Worm (Caenorhabditis elegans) whole organism, L2 larva: ENCODE data around the gene T09A5.5.

Experiments
- C34F6.9 ChIP-seq: fragments of 150-350 bp; optimal IDR thresholded peaks from 2 replicates; lab custom pipeline; 2014; ENCODE audit warnings: missing biosample characterization, missing genetic modification characterization
- F13H6.1 ChIP-seq: sonication (generic microtip); optimal IDR thresholded peaks from 2 replicates; lab custom pipeline; 2016; ENCODE audit warnings: missing genetic modification characterization, missing compliant biosample characterization
- Y55F3AM.14 ChIP-seq: fragments of 200-800 bp; sonication (Bioruptor generic); optimal IDR thresholded peaks from 2 replicates; lab custom pipeline; 2018; ENCODE audit warnings: mild to moderate bottlenecking, missing genetic modification characterization, missing compliant biosample characterization
- alr-1 ChIP-seq: fragments of 150-350 bp; optimal IDR thresholded peaks from 2 replicates; lab custom pipeline; 2014; ENCODE audit warnings: missing biosample characterization, missing genetic modification characterization
- blmp-1 ChIP-seq: sonication (generic microtip); optimal IDR thresholded peaks from 2 replicates; lab custom pipeline; 2017; ENCODE audit warnings: missing genetic modification characterization, mild to moderate bottlenecking, missing compliant biosample characterization, antibody characterized with exemption, moderate library complexity; ENCODE audit not compliant: insufficient read depth
- ceh-16 ChIP-seq: fragments of 150-350 bp; optimal IDR thresholded peaks from 2 replicates; lab custom pipeline; 2014; ENCODE audit warnings: missing biosample characterization, missing genetic modification characterization
- ceh-82 ChIP-seq: fragments of 150-350 bp; optimal IDR thresholded peaks from 2 replicates; lab custom pipeline; 2014; ENCODE audit warnings: missing biosample characterization, missing genetic modification characterization
- crh-2 ChIP-seq: sonication (generic microtip); optimal IDR thresholded peaks from 2 replicates; lab custom pipeline; 2017; ENCODE audit warnings: missing biosample characterization, missing genetic modification characterization
- dmd-4 ChIP-seq: sonication (generic microtip); optimal IDR thresholded peaks from 2 replicates; lab custom pipeline; 2017; ENCODE audit warnings: missing biosample characterization, missing genetic modification characterization
- egl-27 ChIP-seq: sonication (generic microtip); optimal IDR thresholded peaks from 3 replicates; lab custom pipeline; 2017; ENCODE audit warnings: missing biosample characterization, missing genetic modification reagents, missing genetic modification characterization
- elt-1 ChIP-seq: fragments of 150-350 bp; optimal IDR thresholded peaks from 2 replicates; lab custom pipeline; 2014; ENCODE audit warnings: missing biosample characterization, missing genetic modification characterization
- elt-3 ChIP-seq: sonication (generic microtip); optimal IDR thresholded peaks from 2 replicates; lab custom pipeline; 2017; ENCODE audit warnings: missing biosample characterization, missing genetic modification characterization
- fos-1 ChIP-seq: fragments of 150-350 bp; optimal IDR thresholded peaks from 2 replicates; lab custom pipeline; 2014; ENCODE audit warnings: missing biosample characterization, missing genetic modification characterization
- gmeb-1 ChIP-seq: fragments of 150-350 bp; optimal IDR thresholded peaks from 2 replicates; lab custom pipeline; 2014; ENCODE audit warnings: missing biosample characterization, missing genetic modification characterization
- lin-11 ChIP-seq: fragments of 150-350 bp; sonication (generic microtip); optimal IDR thresholded peaks from 2 replicates; lab custom pipeline; 2014; ENCODE audit warnings: missing biosample characterization, missing genetic modification characterization, inconsistent platforms, mixed read lengths
- lin-13 ChIP-seq: fragments of 150-350 bp; optimal IDR thresholded peaks from 2 replicates; lab custom pipeline; 2014; ENCODE audit warnings: missing biosample characterization, missing genetic modification reagents, missing genetic modification characterization
- lin-39 ChIP-seq: fragments of 150-350 bp; optimal IDR thresholded peaks from 2 replicates; lab custom pipeline; 2014; ENCODE audit warnings: missing biosample characterization, missing genetic modification reagents, missing genetic modification characterization
- lsy-2 ChIP-seq, 2 experiments: fragments of 150-350 bp in 1 of 2; sonication (generic microtip) in 1 of 2; optimal IDR thresholded peaks; 2 replicates each; lab custom pipeline; 2014 to 2017; ENCODE audit warnings: missing biosample characterization in 2 of 2, missing genetic modification characterization in 2 of 2
- mab-5 ChIP-seq: fragments of 150-350 bp; optimal IDR thresholded peaks from 2 replicates; lab custom pipeline; 2014; ENCODE audit warnings: missing biosample characterization, missing genetic modification characterization
- mdl-1 ChIP-seq, 2 experiments: fragments of 150-350 bp in 1 of 2; sonication (generic microtip) in 1 of 2; optimal IDR thresholded peaks; 2 replicates each; lab custom pipeline; 2017; ENCODE audit warnings: missing biosample characterization in 2 of 2, missing genetic modification characterization in 2 of 2
- nhr-10 ChIP-seq: sonication (generic microtip); optimal IDR thresholded peaks from 2 replicates; lab custom pipeline; 2017; ENCODE audit warnings: missing biosample characterization, missing genetic modification characterization
- nhr-11 ChIP-seq: fragments of 150-350 bp; optimal IDR thresholded peaks from 2 replicates; lab custom pipeline; 2014; ENCODE audit warnings: missing biosample characterization, missing genetic modification characterization
- nhr-12 ChIP-seq: fragments of 150-350 bp; optimal IDR thresholded peaks from 2 replicates; lab custom pipeline; 2014; ENCODE audit warnings: missing biosample characterization, missing genetic modification characterization
- nhr-129 ChIP-seq: fragments of 150-350 bp; optimal IDR thresholded peaks from 2 replicates; lab custom pipeline; 2014; ENCODE audit warnings: missing biosample characterization, missing genetic modification characterization
- nhr-21 ChIP-seq: fragments of 150-350 bp; optimal IDR thresholded peaks from 2 replicates; lab custom pipeline; 2014; ENCODE audit warnings: missing biosample characterization, missing genetic modification characterization
- nhr-23 ChIP-seq: fragments of 150-350 bp; optimal IDR thresholded peaks from 2 replicates; lab custom pipeline; 2014; ENCODE audit warnings: missing biosample characterization, missing genetic modification reagents, missing genetic modification characterization
- nhr-237 ChIP-seq: fragments of 150-350 bp; optimal IDR thresholded peaks from 2 replicates; lab custom pipeline; 2014; ENCODE audit warnings: missing biosample characterization, missing genetic modification characterization
- nhr-25 ChIP-seq: fragments of 150-350 bp; sonication (generic microtip); optimal IDR thresholded peaks from 3 replicates; lab custom pipeline; 2014; ENCODE audit warnings: missing biosample characterization, missing genetic modification characterization
- nhr-6 ChIP-seq: fragments of 150-350 bp; optimal IDR thresholded peaks from 2 replicates; lab custom pipeline; 2014; ENCODE audit warnings: missing biosample characterization, missing genetic modification characterization
- nhr-77 ChIP-seq: fragments of 150-350 bp; optimal IDR thresholded peaks from 2 replicates; lab custom pipeline; 2014; ENCODE audit warnings: missing biosample characterization, missing genetic modification characterization
- peb-1 ChIP-seq: fragments of 150-350 bp; optimal IDR thresholded peaks from 2 replicates; lab custom pipeline; 2014; ENCODE audit warnings: missing biosample characterization, missing genetic modification characterization
- sem-4 ChIP-seq: fragments of 150-350 bp; optimal IDR thresholded peaks from 2 replicates; lab custom pipeline; 2014; ENCODE audit warnings: missing biosample characterization, missing genetic modification reagents, missing genetic modification characterization
- skn-1 ChIP-seq: sonication (generic microtip); optimal IDR thresholded peaks from 2 replicates; lab custom pipeline; 2017; ENCODE audit warnings: missing biosample characterization, missing genetic modification characterization
- sma-3 ChIP-seq: sonication (generic microtip); optimal IDR thresholded peaks from 2 replicates; lab custom pipeline; 2016; ENCODE audit warnings: missing genetic modification reagents, missing genetic modification characterization, missing compliant biosample characterization
- sma-9 ChIP-seq, 2 experiments: fragments of 150-350 bp in 1 of 2; sonication (generic microtip) in 1 of 2; optimal IDR thresholded peaks; 2 replicates each; lab custom pipeline; 2014 to 2016; ENCODE audit warnings: missing genetic modification characterization in 2 of 2, mild to moderate bottlenecking in 1 of 2, missing biosample characterization in 1 of 2, missing compliant biosample characterization in 1 of 2, missing genetic modification reagents in 1 of 2, moderate library complexity in 1 of 2
- snpc-4 ChIP-seq: fragments of 150-350 bp; optimal IDR thresholded peaks from 2 replicates; lab custom pipeline; 2014; ENCODE audit warnings: missing biosample characterization, missing genetic modification characterization
- unc-39 ChIP-seq: fragments of 150-350 bp; optimal IDR thresholded peaks from 2 replicates; lab custom pipeline; 2014; ENCODE audit warnings: missing biosample characterization, missing genetic modification characterization
- unc-55 ChIP-seq: fragments of 150-350 bp; sonication (generic microtip); optimal IDR thresholded peaks from 3 replicates; lab custom pipeline; 2014; ENCODE audit warnings: missing biosample characterization, missing genetic modification reagents, missing genetic modification characterization
- unc-62 ChIP-seq: fragments of 150-350 bp; optimal IDR thresholded peaks from 2 replicates; lab custom pipeline; 2014; ENCODE audit warnings: missing biosample characterization, missing genetic modification reagents, missing genetic modification characterization
- zag-1 ChIP-seq: fragments of 150-350 bp; optimal IDR thresholded peaks from 2 replicates; lab custom pipeline; 2014; ENCODE audit warnings: missing biosample characterization, missing genetic modification characterization
- ztf-1 ChIP-seq: fragments of 200-800 bp; sonication (Bioruptor generic); conservative IDR thresholded peaks from 2 replicates; pipeline ENCODE4 v1.3.6; 2022; ENCODE audit warnings: missing genetic modification characterization, missing compliant biosample characterization
- ztf-11 ChIP-seq: sonication (generic microtip); optimal IDR thresholded peaks from 2 replicates; lab custom pipeline; 2017; ENCODE audit warnings: missing biosample characterization, missing genetic modification characterization
- ztf-4 ChIP-seq: fragments of 150-350 bp; optimal IDR thresholded peaks from 2 replicates; lab custom pipeline; 2014; ENCODE audit warnings: missing biosample characterization, missing genetic modification characterization

Gene T09A5.5

DNA sequence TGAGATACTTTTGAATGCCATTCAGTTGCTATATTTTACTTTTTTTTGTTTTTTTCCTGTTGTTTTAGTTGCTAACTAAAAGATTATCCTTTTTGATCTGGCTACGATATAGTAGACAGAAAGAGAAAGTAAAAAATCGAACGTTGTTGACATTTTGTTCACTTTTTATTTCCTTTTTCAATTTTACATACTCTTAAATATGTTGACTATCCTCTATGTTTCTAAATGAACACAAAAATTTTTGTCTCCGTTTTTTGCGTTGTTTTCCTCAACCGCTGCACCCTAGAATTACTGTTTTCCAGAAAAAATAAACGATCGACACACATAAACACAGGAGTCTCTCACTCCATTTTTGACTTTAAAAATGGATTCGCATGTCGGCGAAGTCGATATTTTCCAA, 11.5 kb downstream of the T09A5.5 start, which contains the start of gene klp-3:
Gene klp-3, plus strand, starts transcription at position 301 of the 400 bp plus-strand sequence.
- TF ChIP-seq nhr-12 (tag; lab: Kevin White, UChicago): no peak
- TF ChIP-seq gmeb-1 (tag; lab: Kevin White, UChicago): no peak
- TF ChIP-seq nhr-6 (tag; lab: Kevin White, UChicago): no peak
- no peak for TF ChIP-seq ztf-11 (tag; lab: Kevin White, UChicago)
- TF ChIP-seq crh-2 (tag; lab: Kevin White, UChicago): no peak
- no peak for TF ChIP-seq C34F6.9
- TF ChIP-seq ztf-4: no peak
- no peak for TF ChIP-seq lin-13 (GFP tag; lab: Kevin White, UChicago)
- no peak for TF ChIP-seq sma-9 (GFP tag; optimal IDR thresholded peaks at IDR 0.05; lab: Kevin White, UChicago)
- no peak for TF ChIP-seq sma-9 (tag; optimal IDR thresholded peaks at IDR 0.05; lab: Kevin White, UChicago)
- no peak for TF ChIP-seq dmd-4 (tag; lab: Kevin White, UChicago)
- no peak for TF ChIP-seq ztf-1 (GFP tag; lab: Robert Waterston, UW)
- TF ChIP-seq F13H6.1: no peak
- TF ChIP-seq nhr-77: no peak
- TF ChIP-seq unc-62: no peak
- no peak for TF ChIP-seq nhr-237 (tag; lab: Kevin White, UChicago)
- TF ChIP-seq nhr-129 (tag; lab: Kevin White, UChicago): no peak
- TF ChIP-seq, all 48 proteins: peak for 0

DNA sequence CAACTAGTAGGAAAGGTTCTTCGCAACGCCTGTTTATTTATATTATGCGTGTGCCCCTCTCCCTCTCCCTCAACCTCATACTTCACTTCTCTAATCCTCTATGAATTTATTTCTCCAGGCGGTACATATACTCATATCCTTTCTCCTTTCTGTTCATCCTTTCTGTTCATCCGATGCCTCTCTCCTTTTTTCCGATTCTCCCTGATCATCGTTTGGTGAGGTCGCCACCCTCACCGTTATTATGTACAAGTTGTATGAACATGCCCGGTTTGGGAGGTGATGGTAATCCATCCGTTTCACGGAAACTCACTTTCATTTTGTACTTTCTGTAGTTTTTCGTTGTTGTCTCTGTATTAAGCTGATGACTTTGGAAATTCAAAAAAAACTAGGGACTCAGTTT, 13.9 kb downstream of the T09A5.5 start:
- TF ChIP-seq nhr-129 (tag; lab: Kevin White, UChicago): peak; percentile 27
- TF ChIP-seq zag-1: no peak
- peak; percentile 6 for TF ChIP-seq C34F6.9

DNA sequence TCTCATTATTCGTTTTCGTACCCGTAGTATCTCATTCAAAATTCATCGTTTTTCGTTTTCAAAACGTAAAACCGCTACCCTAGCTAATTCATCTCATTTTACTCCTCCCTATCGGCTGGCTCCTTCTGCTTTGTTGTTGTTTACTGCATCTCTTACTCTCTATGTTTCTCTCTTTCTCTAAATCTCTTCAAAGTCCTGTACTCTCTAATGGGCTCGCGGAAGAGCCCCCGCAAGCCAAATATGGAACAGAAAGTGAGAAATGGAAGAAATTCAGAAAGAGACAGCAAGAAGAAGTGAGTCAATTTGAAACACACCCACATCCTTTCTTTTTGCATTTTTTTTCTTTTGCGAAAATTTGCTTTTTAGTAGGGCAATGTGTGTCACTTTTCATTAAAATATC, 14.9 kb downstream of the T09A5.5 start:
- TF ChIP-seq nhr-11 (tag; lab: Kevin White, UChicago): no peak
- no peak for TF ChIP-seq unc-62
- peak; percentile 25 for TF ChIP-seq sma-9 (GFP tag; optimal IDR thresholded peaks at IDR 0.05; lab: Kevin White, UChicago)
- no peak for TF ChIP-seq sma-9 (tag; optimal IDR thresholded peaks at IDR 0.05; lab: Kevin White, UChicago)
- peak in 1 of 2 experiments; percentile 51 for TF ChIP-seq lsy-2 (tag; optimal IDR thresholded peaks at IDR 0.05; lab: Kevin White, UChicago)
- TF ChIP-seq C34F6.9: peak; percentile 60
- TF ChIP-seq mdl-1 (tag; optimal IDR thresholded peaks at IDR 0.05; lab: Kevin White, UChicago): peak in 1 of 2 experiments; percentile 8
- peak; percentile 22 for TF ChIP-seq mab-5 (tag; lab: Kevin White, UChicago)
- TF ChIP-seq nhr-6 (tag; lab: Kevin White, UChicago): peak; percentile 24
- TF ChIP-seq sem-4 (tag; lab: Kevin White, UChicago): no peak
- TF ChIP-seq crh-2 (tag; lab: Kevin White, UChicago): peak; percentile 19
- peak; percentile 62 for TF ChIP-seq unc-55
- no peak for TF ChIP-seq skn-1 (tag; lab: Kevin White, UChicago)

DNA sequence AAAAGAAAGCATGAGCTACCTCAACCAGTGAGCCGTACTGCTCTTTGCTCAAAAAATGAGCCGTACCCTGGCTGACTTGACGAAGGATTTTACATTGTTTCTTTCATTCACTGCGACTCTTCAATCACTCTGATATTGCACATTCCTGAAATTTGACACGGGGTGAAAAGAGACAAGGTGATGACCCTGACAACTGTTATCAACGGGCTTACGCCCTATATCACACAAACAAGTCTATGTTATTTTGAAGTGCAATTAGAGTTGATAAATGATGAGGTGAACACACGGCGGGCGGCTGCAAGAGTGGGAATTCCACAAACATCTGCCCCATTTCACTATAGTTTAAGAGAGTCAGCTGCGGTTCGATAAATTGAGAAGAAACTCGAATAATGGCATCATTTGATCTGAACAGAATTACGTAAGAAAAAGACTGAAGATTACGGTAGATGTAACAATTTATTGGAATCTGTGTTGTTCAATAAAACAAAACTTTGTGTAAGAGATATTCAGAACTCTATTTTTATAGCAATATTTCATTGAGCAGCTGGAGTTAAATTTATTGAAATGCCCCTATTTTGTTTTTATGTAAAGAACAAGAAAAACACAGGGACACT, 16.9 kb downstream of the T09A5.5 start:
- TF ChIP-seq nhr-77 (no peak), sma-3 (GFP tag; lab: Kevin White, UChicago) (no peak), ztf-4 (peak; percentile 30), F13H6.1 (peak; percentile 92), egl-27 (no peak), snpc-4 (tag; lab: Kevin White, UChicago) (no peak), ztf-1 (GFP tag; lab: Robert Waterston, UW) (no peak), blmp-1 (tag; lab: Kevin White, UChicago) (no peak), Y55F3AM.14 (GFP tag; lab: Kevin White, UChicago) (no peak), lin-11 (no peak), sem-4 (tag; lab: Kevin White, UChicago) (peak; percentile 58), ceh-16 (tag; lab: Kevin White, UChicago) (no peak), unc-62 (no peak), C34F6.9 (no peak), unc-39 (tag; lab: Kevin White, UChicago) (no peak), nhr-11 (tag; lab: Kevin White, UChicago) (no peak), mab-5 (tag; lab: Kevin White, UChicago) (peak; percentile 44), nhr-21 (tag; lab: Kevin White, UChicago) (no peak), nhr-25 (tag; lab: Kevin White, UChicago) (no peak), fos-1 (no peak), alr-1 (no peak), nhr-23 (tag; lab: Kevin White, UChicago) (no peak), nhr-129 (tag; lab: Kevin White, UChicago) (peak; percentile 65), lsy-2 (tag; optimal IDR thresholded peaks at IDR 0.05; lab: Kevin White, UChicago) (peak in 1 of 2 experiments; percentile 44), lin-39 (peak; percentile 39), ceh-82 (tag; lab: Kevin White, UChicago) (no peak), elt-1 (tag; lab: Kevin White, UChicago) (no peak), nhr-237 (tag; lab: Kevin White, UChicago) (no peak), crh-2 (tag; lab: Kevin White, UChicago) (no peak), elt-3 (tag; lab: Kevin White, UChicago) (no peak), peb-1 (tag; lab: Kevin White, UChicago) (no peak), sma-9 (GFP tag; optimal IDR thresholded peaks at IDR 0.05; lab: Kevin White, UChicago) (peak; percentile 81), sma-9 (tag; optimal IDR thresholded peaks at IDR 0.05; lab: Kevin White, UChicago) (no peak), gmeb-1 (tag; lab: Kevin White, UChicago) (no peak), nhr-6 (tag; lab: Kevin White, UChicago) (peak; percentile 36), nhr-10 (no peak)
